Worm (Caenorhabditis elegans) whole organism, mixed stage, embryonic: ENCODE results near the gene Y22D7AL.10.

Source experiments
- M03D4.4 ChIP-seq: sonication (generic microtip); optimal IDR thresholded peaks from 2 replicates; lab custom pipeline; 2017; ENCODE audit warnings: mild to moderate bottlenecking, missing genetic modification characterization, missing compliant biosample characterization
- bed-3 ChIP-seq: fragments of 200-800 bp; sonication (Bioruptor generic); optimal IDR thresholded peaks from 3 replicates; lab custom pipeline; 2018; ENCODE audit warnings: mild to moderate bottlenecking, missing genetic modification characterization, moderate library complexity, missing compliant biosample characterization
- blmp-1 ChIP-seq: fragments of 150-350 bp; optimal IDR thresholded peaks from 2 replicates; lab custom pipeline; 2014; ENCODE audit warnings: missing biosample characterization, missing genetic modification characterization
- ceh-39 ChIP-seq: fragments of 150-350 bp; optimal IDR thresholded peaks from 2 replicates; lab custom pipeline; 2014; ENCODE audit warnings: missing biosample characterization, missing genetic modification characterization
- ceh-43 ChIP-seq: fragments of 200-800 bp; sonication (Bioruptor generic); optimal IDR thresholded peaks from 2 replicates; lab custom pipeline; 2018; ENCODE audit warnings: mild to moderate bottlenecking, missing genetic modification characterization, moderate library complexity, missing compliant biosample characterization
- ceh-83 ChIP-seq: fragments of 200-800 bp; sonication (Bioruptor generic); optimal IDR thresholded peaks from 2 replicates; lab custom pipeline; 2018; ENCODE audit warnings: mild to moderate bottlenecking, missing genetic modification characterization, missing compliant biosample characterization
- ces-1 ChIP-seq: fragments of 150-350 bp; optimal IDR thresholded peaks from 2 replicates; lab custom pipeline; 2014; ENCODE audit warnings: missing biosample characterization, missing genetic modification reagents, missing genetic modification characterization
- cnd-1 ChIP-seq: fragments of 200-800 bp; sonication (Bioruptor generic); optimal IDR thresholded peaks from 2 replicates; lab custom pipeline; 2018; ENCODE audit warnings: mild to moderate bottlenecking, missing genetic modification characterization, missing compliant biosample characterization
- drap-1 ChIP-seq: fragments of 200-800 bp; sonication (Bioruptor generic); optimal IDR thresholded peaks from 3 replicates; lab custom pipeline; 2018; ENCODE audit warnings: mild to moderate bottlenecking, missing genetic modification characterization, missing compliant biosample characterization
- elt-1 ChIP-seq: sonication (generic microtip); optimal IDR thresholded peaks from 2 replicates; lab custom pipeline; 2017; ENCODE audit warnings: missing genetic modification characterization, mild to moderate bottlenecking, missing compliant biosample characterization, antibody characterized with exemption, moderate library complexity, borderline replicate concordance; ENCODE audit not compliant: insufficient read depth
- elt-3 ChIP-seq: fragments of 150-350 bp; optimal IDR thresholded peaks from 2 replicates; lab custom pipeline; 2014; ENCODE audit warnings: missing biosample characterization, missing genetic modification characterization
- flh-1 ChIP-seq: fragments of 200-800 bp; sonication (Bioruptor generic); optimal IDR thresholded peaks from 2 replicates; lab custom pipeline; 2018; ENCODE audit warnings: mild to moderate bottlenecking, missing genetic modification characterization, moderate library complexity, missing compliant biosample characterization
- ham-2 ChIP-seq: fragments of 200-800 bp; sonication (Bioruptor generic); optimal IDR thresholded peaks from 2 replicates; lab custom pipeline; 2018; ENCODE audit warnings: mild to moderate bottlenecking, missing genetic modification characterization, missing compliant biosample characterization
- hlh-1 ChIP-seq: fragments of 150-350 bp; optimal IDR thresholded peaks from 2 replicates; lab custom pipeline; 2014; ENCODE audit warnings: missing biosample characterization, missing genetic modification reagents, missing genetic modification characterization
- lin-13 ChIP-seq: fragments of 150-350 bp; optimal IDR thresholded peaks from 2 replicates; lab custom pipeline; 2014; ENCODE audit warnings: missing biosample characterization, missing genetic modification characterization
- lin-32 ChIP-seq: fragments of 200-800 bp; sonication (Bioruptor generic); optimal IDR thresholded peaks from 2 replicates; lab custom pipeline; 2018; ENCODE audit warnings: mild to moderate bottlenecking, missing genetic modification characterization, missing compliant biosample characterization
- lsy-2 ChIP-seq: fragments of 150-350 bp; optimal IDR thresholded peaks from 2 replicates; lab custom pipeline; 2014; ENCODE audit warnings: missing biosample characterization, missing genetic modification characterization
- mab-5 ChIP-seq: fragments of 150-350 bp; optimal IDR thresholded peaks from 2 replicates; lab custom pipeline; 2014; ENCODE audit warnings: missing biosample characterization, missing genetic modification characterization
- nhr-12 ChIP-seq: fragments of 150-350 bp; optimal IDR thresholded peaks from 2 replicates; lab custom pipeline; 2014; ENCODE audit warnings: missing biosample characterization, missing genetic modification characterization
- nhr-2 ChIP-seq: fragments of 150-350 bp; optimal IDR thresholded peaks from 2 replicates; lab custom pipeline; 2014; ENCODE audit warnings: missing biosample characterization, missing genetic modification characterization
- nhr-237 ChIP-seq: fragments of 150-350 bp; optimal IDR thresholded peaks from 2 replicates; lab custom pipeline; 2014; ENCODE audit warnings: missing biosample characterization, missing genetic modification characterization
- nhr-28 ChIP-seq: fragments of 150-350 bp; optimal IDR thresholded peaks from 2 replicates; lab custom pipeline; 2014; ENCODE audit warnings: missing biosample characterization, missing genetic modification characterization
- nhr-76 ChIP-seq: sonication (generic microtip); optimal IDR thresholded peaks from 2 replicates; lab custom pipeline; 2017; ENCODE audit warnings: missing biosample characterization, missing genetic modification characterization
- sem-2 ChIP-seq: fragments of 200-800 bp; sonication (Bioruptor generic); optimal IDR thresholded peaks from 2 replicates; lab custom pipeline; 2018; ENCODE audit warnings: mild to moderate bottlenecking, missing genetic modification characterization, missing compliant biosample characterization
- snpc-4 ChIP-seq: fragments of 150-350 bp; optimal IDR thresholded peaks from 2 replicates; lab custom pipeline; 2014; ENCODE audit warnings: missing biosample characterization, missing genetic modification characterization
- sptf-1 ChIP-seq: sonication (generic microtip); optimal IDR thresholded peaks from 2 replicates; lab custom pipeline; 2017; ENCODE audit warnings: mild to moderate bottlenecking, missing genetic modification characterization, moderate library complexity, missing compliant biosample characterization
- tbx-8 ChIP-seq: fragments of 200-800 bp; sonication (Bioruptor generic); optimal IDR thresholded peaks from 2 replicates; lab custom pipeline; 2018; ENCODE audit warnings: mild to moderate bottlenecking, missing genetic modification characterization, moderate library complexity, missing compliant biosample characterization
- unc-120 ChIP-seq: sonication (generic microtip); optimal IDR thresholded peaks from 2 replicates; lab custom pipeline; 2017; ENCODE audit warnings: missing genetic modification characterization, missing compliant biosample characterization; ENCODE audit not compliant: poor library complexity, severe bottlenecking
- unc-39 ChIP-seq: fragments of 150-350 bp; optimal IDR thresholded peaks from 2 replicates; lab custom pipeline; 2014; ENCODE audit warnings: missing biosample characterization, missing genetic modification characterization
- unc-62 ChIP-seq: fragments of 150-350 bp; optimal IDR thresholded peaks from 2 replicates; lab custom pipeline; 2014; ENCODE audit warnings: missing biosample characterization, missing genetic modification reagents, missing genetic modification characterization
- ztf-11 ChIP-seq: fragments of 150-350 bp; optimal IDR thresholded peaks from 2 replicates; lab custom pipeline; 2014; ENCODE audit warnings: missing biosample characterization, missing genetic modification characterization

The Y22D7AL.10 gene

ce11 chrIII:1625660-1626275 is 7.0 kb upstream of the Y22D7AL.10 start:
- no peak for TF ChIP-seq bed-3 (GFP tag; lab: Kevin White, UChicago)
- TF ChIP-seq elt-3 (tag; lab: Kevin White, UChicago), result no peak
- TF ChIP-seq cnd-1 (tag; lab: Kevin White, UChicago), result no peak
- no peak for TF ChIP-seq nhr-2
- no peak for TF ChIP-seq unc-39 (tag; lab: Kevin White, UChicago)
- no peak for TF ChIP-seq ham-2 (GFP tag; lab: Kevin White, UChicago)
- TF ChIP-seq, all 35 proteins: peak for 0

ce11 chrIII:1622329-1622728 is 3.6 kb upstream of the Y22D7AL.10 start:
- TF ChIP-seq nhr-76 (tag; lab: Kevin White, UChicago) (no peak), ceh-43 (no peak), lin-32 (GFP tag; lab: Kevin White, UChicago) (no peak), ham-2 (GFP tag; lab: Kevin White, UChicago) (no peak), nhr-28 (tag; lab: Kevin White, UChicago) (no peak), ces-1 (GFP tag; lab: Kevin White, UChicago) (no peak), drap-1 (GFP tag; lab: Kevin White, UChicago) (no peak), lsy-2 (tag; lab: Kevin White, UChicago) (no peak), flh-1 (GFP tag; lab: Kevin White, UChicago) (no peak), bed-3 (GFP tag; lab: Kevin White, UChicago) (no peak), unc-62 (GFP tag; lab: Kevin White, UChicago) (no peak), M03D4.4 (no peak), sptf-1 (tag; lab: Kevin White, UChicago) (no peak), nhr-237 (tag; lab: Kevin White, UChicago) (no peak), blmp-1 (tag; lab: Kevin White, UChicago) (no peak)

- no peak for TF ChIP-seq nhr-76 (tag; lab: Kevin White, UChicago)
- no peak for TF ChIP-seq ceh-39 (tag; lab: Kevin White, UChicago)
- no peak for TF ChIP-seq ztf-11 (tag; lab: Kevin White, UChicago)
- no peak for TF ChIP-seq nhr-28 (tag; lab: Kevin White, UChicago)
- no peak for TF ChIP-seq drap-1 (GFP tag; lab: Kevin White, UChicago)
- TF ChIP-seq mab-5 (tag; lab: Kevin White, UChicago), result no peak
- no peak for TF ChIP-seq tbx-8 (GFP tag; lab: Kevin White, UChicago)
- TF ChIP-seq sem-2 (GFP tag; lab: Kevin White, UChicago), result no peak
- no peak for TF ChIP-seq M03D4.4
- TF ChIP-seq, all 35 proteins: peak for 0
Observed at ce11 chrIII:1621330-1621729, 2.6 kb upstream of the Y22D7AL.10 start.

ce11 chrIII:1619890-1620289 is 1.2 kb upstream of the Y22D7AL.10 start:
- TF ChIP-seq nhr-76 (tag; lab: Kevin White, UChicago), result no peak

- TF ChIP-seq unc-62 (GFP tag; lab: Kevin White, UChicago) (no peak), sem-2 (GFP tag; lab: Kevin White, UChicago) (no peak)
Observed at ce11 chrIII:1619442-1619841, 713 bp upstream of the Y22D7AL.10 start, which contains the start of gene hsp-60. Gene hsp-60 (plus strand): TSS chrIII:1619742.

ce11 chrIII:1618312-1618711 is 417 bp downstream of the Y22D7AL.10 start:
- TF ChIP-seq elt-3 (tag; lab: Kevin White, UChicago) (no peak), ces-1 (GFP tag; lab: Kevin White, UChicago) (no peak), ceh-83 (GFP tag; lab: Kevin White, UChicago) (no peak), flh-1 (GFP tag; lab: Kevin White, UChicago) (no peak), ceh-39 (tag; lab: Kevin White, UChicago) (no peak), mab-5 (tag; lab: Kevin White, UChicago) (no peak), nhr-76 (tag; lab: Kevin White, UChicago) (no peak), hlh-1 (tag; lab: Kevin White, UChicago) (no peak), lin-13 (no peak), ztf-11 (tag; lab: Kevin White, UChicago) (no peak), snpc-4 (tag; lab: Kevin White, UChicago) (no peak), ham-2 (GFP tag; lab: Kevin White, UChicago) (no peak), M03D4.4 (no peak), nhr-12 (no peak), unc-120 (tag; lab: Kevin White, UChicago) (no peak), nhr-237 (tag; lab: Kevin White, UChicago) (no peak), nhr-28 (tag; lab: Kevin White, UChicago) (no peak), bed-3 (GFP tag; lab: Kevin White, UChicago) (no peak), blmp-1 (tag; lab: Kevin White, UChicago) (no peak), elt-1 (tag; lab: Kevin White, UChicago) (no peak)
- TF ChIP-seq, all 35 proteins: peak for 0
